Worm (Caenorhabditis elegans) whole organism, L2 larva: ENCODE data around the gene W04G3.13.

Experiments
- C34F6.9 ChIP-seq: fragments of 150-350 bp; optimal IDR thresholded peaks from 2 replicates; lab custom pipeline; 2014; ENCODE audit warnings: missing biosample characterization, missing genetic modification characterization
- F13H6.1 ChIP-seq: sonication (generic microtip); optimal IDR thresholded peaks from 2 replicates; lab custom pipeline; 2016; ENCODE audit warnings: missing genetic modification characterization, missing compliant biosample characterization
- R02D3.7 ChIP-seq: fragments of 150-350 bp; optimal IDR thresholded peaks from 2 replicates; lab custom pipeline; 2014; ENCODE audit warnings: missing biosample characterization, missing genetic modification characterization
- Y55F3AM.14 ChIP-seq: fragments of 200-800 bp; sonication (Bioruptor generic); optimal IDR thresholded peaks from 2 replicates; lab custom pipeline; 2018; ENCODE audit warnings: mild to moderate bottlenecking, missing genetic modification characterization, missing compliant biosample characterization
- alr-1 ChIP-seq: fragments of 150-350 bp; optimal IDR thresholded peaks from 2 replicates; lab custom pipeline; 2014; ENCODE audit warnings: missing biosample characterization, missing genetic modification characterization
- aly-2 ChIP-seq: fragments of 150-350 bp; optimal IDR thresholded peaks from 2 replicates; lab custom pipeline; 2014; ENCODE audit warnings: missing biosample characterization, missing genetic modification characterization
- ama-1 ChIP-seq: fragments of 150-350 bp; optimal IDR thresholded peaks from 2 replicates; lab custom pipeline; 2018; ENCODE audit warnings: inconsistent platforms
- blmp-1 ChIP-seq: sonication (generic microtip); optimal IDR thresholded peaks from 2 replicates; lab custom pipeline; 2017; ENCODE audit warnings: missing genetic modification characterization, mild to moderate bottlenecking, missing compliant biosample characterization, antibody characterized with exemption, moderate library complexity; ENCODE audit not compliant: insufficient read depth
- ceh-16 ChIP-seq: fragments of 150-350 bp; optimal IDR thresholded peaks from 2 replicates; lab custom pipeline; 2014; ENCODE audit warnings: missing biosample characterization, missing genetic modification characterization
- ceh-82 ChIP-seq: fragments of 150-350 bp; optimal IDR thresholded peaks from 2 replicates; lab custom pipeline; 2014; ENCODE audit warnings: missing biosample characterization, missing genetic modification characterization
- egl-27 ChIP-seq: sonication (generic microtip); optimal IDR thresholded peaks from 3 replicates; lab custom pipeline; 2017; ENCODE audit warnings: missing biosample characterization, missing genetic modification reagents, missing genetic modification characterization
- elt-1 ChIP-seq: fragments of 150-350 bp; optimal IDR thresholded peaks from 2 replicates; lab custom pipeline; 2014; ENCODE audit warnings: missing biosample characterization, missing genetic modification characterization
- elt-3 ChIP-seq: sonication (generic microtip); optimal IDR thresholded peaks from 2 replicates; lab custom pipeline; 2017; ENCODE audit warnings: missing biosample characterization, missing genetic modification characterization
- fos-1 ChIP-seq: fragments of 150-350 bp; optimal IDR thresholded peaks from 2 replicates; lab custom pipeline; 2014; ENCODE audit warnings: missing biosample characterization, missing genetic modification characterization
- lin-11 ChIP-seq: fragments of 150-350 bp; sonication (generic microtip); optimal IDR thresholded peaks from 2 replicates; lab custom pipeline; 2014; ENCODE audit warnings: missing biosample characterization, missing genetic modification characterization, inconsistent platforms, mixed read lengths
- lin-13 ChIP-seq: fragments of 150-350 bp; optimal IDR thresholded peaks from 2 replicates; lab custom pipeline; 2014; ENCODE audit warnings: missing biosample characterization, missing genetic modification reagents, missing genetic modification characterization
- lin-39 ChIP-seq: fragments of 150-350 bp; optimal IDR thresholded peaks from 2 replicates; lab custom pipeline; 2014; ENCODE audit warnings: missing biosample characterization, missing genetic modification reagents, missing genetic modification characterization
- lsy-2 ChIP-seq, 2 experiments: fragments of 150-350 bp in 1 of 2; sonication (generic microtip) in 1 of 2; optimal IDR thresholded peaks; 2 replicates each; lab custom pipeline; 2014 to 2017; ENCODE audit warnings: missing biosample characterization in 2 of 2, missing genetic modification characterization in 2 of 2
- mdl-1 ChIP-seq, 2 experiments: fragments of 150-350 bp in 1 of 2; sonication (generic microtip) in 1 of 2; optimal IDR thresholded peaks; 2 replicates each; lab custom pipeline; 2017; ENCODE audit warnings: missing biosample characterization in 2 of 2, missing genetic modification characterization in 2 of 2
- nhr-10 ChIP-seq: sonication (generic microtip); optimal IDR thresholded peaks from 2 replicates; lab custom pipeline; 2017; ENCODE audit warnings: missing biosample characterization, missing genetic modification characterization
- nhr-11 ChIP-seq: fragments of 150-350 bp; optimal IDR thresholded peaks from 2 replicates; lab custom pipeline; 2014; ENCODE audit warnings: missing biosample characterization, missing genetic modification characterization
- nhr-129 ChIP-seq: fragments of 150-350 bp; optimal IDR thresholded peaks from 2 replicates; lab custom pipeline; 2014; ENCODE audit warnings: missing biosample characterization, missing genetic modification characterization
- nhr-21 ChIP-seq: fragments of 150-350 bp; optimal IDR thresholded peaks from 2 replicates; lab custom pipeline; 2014; ENCODE audit warnings: missing biosample characterization, missing genetic modification characterization
- nhr-237 ChIP-seq: fragments of 150-350 bp; optimal IDR thresholded peaks from 2 replicates; lab custom pipeline; 2014; ENCODE audit warnings: missing biosample characterization, missing genetic modification characterization
- nhr-25 ChIP-seq: fragments of 150-350 bp; sonication (generic microtip); optimal IDR thresholded peaks from 3 replicates; lab custom pipeline; 2014; ENCODE audit warnings: missing biosample characterization, missing genetic modification characterization
- nhr-6 ChIP-seq: fragments of 150-350 bp; optimal IDR thresholded peaks from 2 replicates; lab custom pipeline; 2014; ENCODE audit warnings: missing biosample characterization, missing genetic modification characterization
- nhr-77 ChIP-seq: fragments of 150-350 bp; optimal IDR thresholded peaks from 2 replicates; lab custom pipeline; 2014; ENCODE audit warnings: missing biosample characterization, missing genetic modification characterization
- peb-1 ChIP-seq: fragments of 150-350 bp; optimal IDR thresholded peaks from 2 replicates; lab custom pipeline; 2014; ENCODE audit warnings: missing biosample characterization, missing genetic modification characterization
- sem-4 ChIP-seq: fragments of 150-350 bp; optimal IDR thresholded peaks from 2 replicates; lab custom pipeline; 2014; ENCODE audit warnings: missing biosample characterization, missing genetic modification reagents, missing genetic modification characterization
- skn-1 ChIP-seq: sonication (generic microtip); optimal IDR thresholded peaks from 2 replicates; lab custom pipeline; 2017; ENCODE audit warnings: missing biosample characterization, missing genetic modification characterization
- sma-3 ChIP-seq: sonication (generic microtip); optimal IDR thresholded peaks from 2 replicates; lab custom pipeline; 2016; ENCODE audit warnings: missing genetic modification reagents, missing genetic modification characterization, missing compliant biosample characterization
- sma-9 ChIP-seq, 2 experiments: fragments of 150-350 bp in 1 of 2; sonication (generic microtip) in 1 of 2; optimal IDR thresholded peaks; 2 replicates each; lab custom pipeline; 2014 to 2016; ENCODE audit warnings: missing genetic modification characterization in 2 of 2, mild to moderate bottlenecking in 1 of 2, missing biosample characterization in 1 of 2, missing compliant biosample characterization in 1 of 2, missing genetic modification reagents in 1 of 2, moderate library complexity in 1 of 2
- snpc-4 ChIP-seq: fragments of 150-350 bp; optimal IDR thresholded peaks from 2 replicates; lab custom pipeline; 2014; ENCODE audit warnings: missing biosample characterization, missing genetic modification characterization
- unc-39 ChIP-seq: fragments of 150-350 bp; optimal IDR thresholded peaks from 2 replicates; lab custom pipeline; 2014; ENCODE audit warnings: missing biosample characterization, missing genetic modification characterization
- unc-55 ChIP-seq: fragments of 150-350 bp; sonication (generic microtip); optimal IDR thresholded peaks from 3 replicates; lab custom pipeline; 2014; ENCODE audit warnings: missing biosample characterization, missing genetic modification reagents, missing genetic modification characterization
- unc-62 ChIP-seq: fragments of 150-350 bp; optimal IDR thresholded peaks from 2 replicates; lab custom pipeline; 2014; ENCODE audit warnings: missing biosample characterization, missing genetic modification reagents, missing genetic modification characterization
- zag-1 ChIP-seq: fragments of 150-350 bp; optimal IDR thresholded peaks from 2 replicates; lab custom pipeline; 2014; ENCODE audit warnings: missing biosample characterization, missing genetic modification characterization

W04G3.13 gene

DNA sequence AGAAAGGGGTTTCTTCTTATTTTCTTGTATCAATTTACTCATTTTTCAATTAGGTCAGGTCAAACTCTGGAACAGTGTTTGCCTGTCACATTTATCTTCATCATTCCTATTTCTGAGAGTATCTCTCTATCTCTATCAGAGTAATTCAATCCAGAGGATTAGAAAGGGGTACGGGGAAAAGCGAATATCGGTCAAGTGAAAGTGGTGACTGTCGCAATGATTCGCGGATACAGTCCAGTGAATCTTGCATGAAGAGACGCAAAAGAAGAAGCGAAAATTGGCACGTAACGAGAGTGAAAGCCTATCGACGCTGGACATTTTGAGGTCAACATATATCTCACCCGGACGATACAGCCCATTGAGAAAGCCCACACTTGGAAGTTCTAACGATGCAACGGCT, 14.8 kb downstream of the W04G3.13 start, which contains the start of gene lpr-4 (continued):
- TF ChIP-seq sma-9 (GFP tag; optimal IDR thresholded peaks at IDR 0.05; lab: Kevin White, UChicago) (peak; percentile 23), sma-9 (tag; optimal IDR thresholded peaks at IDR 0.05; lab: Kevin White, UChicago) (no peak), ama-1 (lab: Kevin White, UChicago) (no peak), Y55F3AM.14 (GFP tag; lab: Kevin White, UChicago) (no peak), ceh-82 (tag; lab: Kevin White, UChicago) (no peak), lin-11 (no peak), unc-55 (no peak), fos-1 (tag; lab: Kevin White, UChicago) (peak; percentile 56), alr-1 (no peak), C34F6.9 (no peak), skn-1 (tag; lab: Kevin White, UChicago) (no peak), egl-27 (tag; lab: Kevin White, UChicago) (peak; percentile 47), ceh-16 (tag; lab: Kevin White, UChicago) (no peak), nhr-129 (tag; lab: Kevin White, UChicago) (no peak), sem-4 (tag; lab: Kevin White, UChicago) (peak; percentile 13), lin-39 (tag; lab: Kevin White, UChicago) (no peak), zag-1 (tag; lab: Kevin White, UChicago) (no peak), lin-13 (GFP tag; lab: Kevin White, UChicago) (no peak), snpc-4 (tag; lab: Kevin White, UChicago) (no peak), sma-3 (no peak), nhr-21 (peak; percentile 76), elt-3 (no peak), lsy-2 (tag; optimal IDR thresholded peaks at IDR 0.05; lab: Kevin White, UChicago) (peak in 1 of 2 experiments; percentile 20), nhr-25 (peak; percentile 16)

DNA sequence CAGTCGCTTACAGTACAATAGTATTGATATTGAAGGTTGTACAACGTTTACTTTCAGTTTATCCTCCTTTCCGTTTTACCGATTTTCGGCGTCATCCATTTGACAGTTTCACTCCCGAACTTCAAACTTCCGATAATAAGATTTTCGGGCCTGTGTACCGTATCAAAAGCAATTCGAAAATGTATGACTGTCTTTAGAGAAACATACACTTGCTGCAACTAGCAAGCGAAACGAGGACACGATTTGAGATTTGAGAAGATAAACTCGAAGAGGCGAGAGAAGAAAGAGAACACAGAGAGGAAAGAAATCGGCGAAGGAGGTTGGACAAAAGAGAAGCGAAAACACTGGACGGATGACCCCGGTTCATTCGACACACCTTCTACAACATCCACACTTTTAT, 17.7 kb downstream of the W04G3.13 start, which contains the start of gene lpr-5:
Gene lpr-5, plus strand, starts transcription at position 220 of the 400 bp plus-strand sequence.
- peak; percentile 9 for TF ChIP-seq fos-1 (tag; lab: Kevin White, UChicago)
- no peak for TF ChIP-seq peb-1 (tag; lab: Kevin White, UChicago)
- TF ChIP-seq lsy-2 (tag; optimal IDR thresholded peaks at IDR 0.05; lab: Kevin White, UChicago) = no peak
- TF ChIP-seq aly-2 (tag; lab: Kevin White, UChicago) = no peak
- TF ChIP-seq R02D3.7 = no peak
- TF ChIP-seq nhr-6 = no peak
- no peak for TF ChIP-seq egl-27 (tag; lab: Kevin White, UChicago)
- TF ChIP-seq blmp-1 (tag; lab: Kevin White, UChicago) = no peak
- TF ChIP-seq lin-13 (GFP tag; lab: Kevin White, UChicago) = no peak
- TF ChIP-seq F13H6.1 = no peak
- TF ChIP-seq nhr-21 = peak; percentile 55
- no peak for TF ChIP-seq zag-1 (tag; lab: Kevin White, UChicago)
- TF ChIP-seq elt-1 (tag; lab: Kevin White, UChicago) = no peak
- TF ChIP-seq unc-55 = no peak
- no peak for TF ChIP-seq unc-62 (GFP tag; lab: Kevin White, UChicago)
- TF ChIP-seq skn-1 (tag; lab: Kevin White, UChicago) = no peak
- no peak for TF ChIP-seq mdl-1 (tag; optimal IDR thresholded peaks at IDR 0.05; lab: Kevin White, UChicago)
- TF ChIP-seq ceh-16 (tag; lab: Kevin White, UChicago) = peak; percentile 36
- no peak for TF ChIP-seq unc-39 (tag; lab: Kevin White, UChicago)
- no peak for TF ChIP-seq C34F6.9
- TF ChIP-seq nhr-129 (tag; lab: Kevin White, UChicago) = no peak
- TF ChIP-seq ceh-82 (tag; lab: Kevin White, UChicago) = no peak

- peak; percentile 43 for TF ChIP-seq nhr-21
- TF ChIP-seq blmp-1 (tag; lab: Kevin White, UChicago) = peak; percentile 56
- no peak for TF ChIP-seq sma-9 (GFP tag; optimal IDR thresholded peaks at IDR 0.05; lab: Kevin White, UChicago)
- TF ChIP-seq sma-9 (tag; optimal IDR thresholded peaks at IDR 0.05; lab: Kevin White, UChicago) = no peak
Observed at ce11 chrX:11060940-11061339, 18.6 kb downstream of the W04G3.13 start.

ce11 chrX:11059744-11060143, 19.8 kb downstream of the W04G3.13 start, which contains the start of gene lpr-6:
lpr-6 (plus strand) TSS chrX:11059994.
- TF ChIP-seq F13H6.1 (no peak), alr-1 (no peak), nhr-21 (peak; percentile 77), nhr-77 (tag; lab: Kevin White, UChicago) (peak; percentile 4), mdl-1 (tag; optimal IDR thresholded peaks at IDR 0.05; lab: Kevin White, UChicago) (no peak), unc-39 (tag; lab: Kevin White, UChicago) (no peak), nhr-10 (tag; lab: Kevin White, UChicago) (no peak), lin-11 (no peak), ceh-16 (tag; lab: Kevin White, UChicago) (peak; percentile 51), fos-1 (tag; lab: Kevin White, UChicago) (peak; percentile 28), sma-3 (peak; percentile 6), sma-9 (GFP tag; optimal IDR thresholded peaks at IDR 0.05; lab: Kevin White, UChicago) (no peak), sma-9 (tag; optimal IDR thresholded peaks at IDR 0.05; lab: Kevin White, UChicago) (no peak), nhr-11 (tag; lab: Kevin White, UChicago) (no peak), nhr-237 (tag; lab: Kevin White, UChicago) (no peak), lin-13 (GFP tag; lab: Kevin White, UChicago) (no peak)
